In the genomic region with DNA sequence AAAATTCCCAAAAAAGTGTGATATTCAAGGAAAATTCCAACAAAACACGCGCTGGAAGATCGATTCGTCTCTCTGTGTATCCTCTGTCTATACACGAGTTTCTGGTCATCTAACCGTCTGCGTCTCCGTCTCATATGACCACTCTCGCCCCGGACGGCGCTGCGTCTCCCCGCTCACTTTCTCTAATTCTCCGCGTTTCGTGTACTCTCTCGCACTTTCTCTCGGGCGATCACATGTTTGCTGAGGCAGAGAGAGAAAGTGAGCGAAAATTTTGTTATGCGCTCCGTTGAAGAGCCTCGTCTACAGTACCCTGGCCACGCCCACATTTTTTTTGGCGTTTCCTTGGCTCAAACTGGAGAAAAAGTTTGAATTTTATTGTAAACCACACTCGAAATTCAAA, we compare ENCODE assay signal across 4 worm cellular contexts.
TF ChIP-seq lines count a peak whose summit lies in the region.

No protein-coding gene starts in this region.

TF ChIP-seq in whole organism, L2 larva, 48 proteins besides CTCF, POLR2A, EP300 and RAD21 (continues in another document):
- TF ChIP-seq gmeb-1 (tag; optimal IDR thresholded peaks at IDR 0.05; lab: Kevin White, UChicago): peak; percentile 88
- TF ChIP-seq nhr-11 (tag; optimal IDR thresholded peaks at IDR 0.05; lab: Kevin White, UChicago): no peak
- TF ChIP-seq ceh-82 (tag; optimal IDR thresholded peaks at IDR 0.05; lab: Kevin White, UChicago): peak; percentile 71
- peak; percentile 16 for TF ChIP-seq ceh-16 (tag; optimal IDR thresholded peaks at IDR 0.05; lab: Kevin White, UChicago)
- TF ChIP-seq nhr-6 (tag; optimal IDR thresholded peaks at IDR 0.05; lab: Kevin White, UChicago): peak; percentile 72
- TF ChIP-seq sma-9 (GFP tag; optimal IDR thresholded peaks at IDR 0.05; lab: Kevin White, UChicago): peak; percentile 88
- TF ChIP-seq sma-9 (tag; optimal IDR thresholded peaks at IDR 0.05; lab: Kevin White, UChicago): no peak
- TF ChIP-seq egl-27 (tag; optimal IDR thresholded peaks at IDR 0.05; lab: Kevin White, UChicago): peak; percentile 82
- TF ChIP-seq lin-13 (GFP tag; optimal IDR thresholded peaks at IDR 0.05; lab: Kevin White, UChicago): peak; percentile 81
- peak; percentile 95 for TF ChIP-seq blmp-1 (tag; optimal IDR thresholded peaks at IDR 0.05; lab: Kevin White, UChicago; ENCODE audit: insufficient read depth)
- TF ChIP-seq ztf-1 (GFP tag; conservative IDR thresholded peaks at IDR 0.05; lab: Robert Waterston, UW): no peak
- peak; percentile 92 for TF ChIP-seq crh-2 (tag; optimal IDR thresholded peaks at IDR 0.05; lab: Kevin White, UChicago)
- TF ChIP-seq mdl-1 (tag; optimal IDR thresholded peaks at IDR 0.05; lab: Kevin White, UChicago): peak; percentile 75 to 93
- peak; percentile 79 for TF ChIP-seq mab-5 (tag; optimal IDR thresholded peaks at IDR 0.05; lab: Kevin White, UChicago)
- no peak for TF ChIP-seq skn-1 (tag; optimal IDR thresholded peaks at IDR 0.05; lab: Kevin White, UChicago)
- no peak for TF ChIP-seq peb-1 (tag; optimal IDR thresholded peaks at IDR 0.05; lab: Kevin White, UChicago)
- TF ChIP-seq ztf-4 (tag; optimal IDR thresholded peaks at IDR 0.05; lab: Kevin White, UChicago): peak; percentile 81
- TF ChIP-seq fos-1 (tag; optimal IDR thresholded peaks at IDR 0.05; lab: Kevin White, UChicago): peak; percentile 68
- TF ChIP-seq Y55F3AM.14 (GFP tag; optimal IDR thresholded peaks at IDR 0.05; lab: Kevin White, UChicago): peak; percentile 70
- no peak for TF ChIP-seq elt-3 (tag; optimal IDR thresholded peaks at IDR 0.05; lab: Kevin White, UChicago)
- peak; percentile 86 for TF ChIP-seq lin-11 (tag; optimal IDR thresholded peaks at IDR 0.05; lab: Kevin White, UChicago)
- TF ChIP-seq mbf-1 (tag; optimal IDR thresholded peaks at IDR 0.05; lab: Kevin White, UChicago): no peak

TF ChIP-seq in whole organism, L4 larva, 104 proteins besides CTCF, POLR2A, EP300 and RAD21 (continues in another document):
- peak; percentile 91 for TF ChIP-seq mep-1 (tag; optimal IDR thresholded peaks at IDR 0.05; lab: Kevin White, UChicago)
- TF ChIP-seq nhr-41 (GFP tag; IDR thresholded peaks at IDR 0.05; lab: Robert Waterston, UW): peak; percentile 43; the same call in 1 of the 2 replicates
- no peak for TF ChIP-seq lim-7 (GFP tag; IDR thresholded peaks at IDR 0.05; lab: Robert Waterston, UW)
- TF ChIP-seq lir-3 (tag; optimal IDR thresholded peaks at IDR 0.05; lab: Kevin White, UChicago): no peak
- peak; percentile 49 for TF ChIP-seq F10B5.3 (tag; optimal IDR thresholded peaks at IDR 0.05; lab: Kevin White, UChicago)
- TF ChIP-seq aha-1 (tag; lab: Kevin White, UChicago): peak; percentile 99
- peak; percentile 60 for TF ChIP-seq nhr-77 (tag; optimal IDR thresholded peaks at IDR 0.05; lab: Kevin White, UChicago)
- TF ChIP-seq madf-9 (GFP tag; conservative IDR thresholded peaks at IDR 0.05; lab: Robert Waterston, UW): peak; percentile 72
- no peak for TF ChIP-seq ceh-82 (tag; optimal IDR thresholded peaks at IDR 0.05; lab: Kevin White, UChicago)
- no peak for TF ChIP-seq zip-11 (GFP tag; IDR thresholded peaks at IDR 0.05; lab: Robert Waterston, UW)
- peak; percentile 37 for TF ChIP-seq nhr-25 (tag; optimal IDR thresholded peaks at IDR 0.05; lab: Kevin White, UChicago; ENCODE audit: borderline replicate concordance, insufficient read depth)
- TF ChIP-seq unc-130 (GFP tag; optimal IDR thresholded peaks at IDR 0.05; lab: Kevin White, UChicago): no peak
- TF ChIP-seq R02D3.7 (tag; optimal IDR thresholded peaks at IDR 0.05; lab: Kevin White, UChicago): no peak
- peak; percentile 84 for TF ChIP-seq pha-4 (GFP tag; IDR thresholded peaks at IDR 0.05; lab: Robert Waterston, UW)
- TF ChIP-seq pha-4 (tag; optimal IDR thresholded peaks at IDR 0.05; lab: Kevin White, UChicago): no peak
- TF ChIP-seq Y105C5A.15 (GFP tag; IDR thresholded peaks at IDR 0.05; lab: Robert Waterston, UW): no peak
- peak; percentile 67; the same call in 1 of the 2 replicates for TF ChIP-seq lin-1 (GFP tag; IDR thresholded peaks at IDR 0.05; lab: Robert Waterston, UW)
- peak; percentile 68; the same call in 1 of the 2 replicates for TF ChIP-seq arid-1 (GFP tag; conservative IDR thresholded peaks at IDR 0.05; lab: Robert Waterston, UW)
- TF ChIP-seq Y5F2A.4 (GFP tag; optimal IDR thresholded peaks at IDR 0.05; lab: Kevin White, UChicago): no peak
- TF ChIP-seq nhr-76 (tag; optimal IDR thresholded peaks at IDR 0.05; lab: Kevin White, UChicago): no peak
- TF ChIP-seq set-16 (GFP tag; IDR thresholded peaks at IDR 0.05; lab: Robert Waterston, UW): peak; percentile 86
- peak; percentile 85 for TF ChIP-seq T20F7.1 (GFP tag; optimal IDR thresholded peaks at IDR 0.05; lab: Kevin White, UChicago)

TF ChIP-seq in whole organism, late embryonic, 69 proteins besides CTCF, POLR2A, EP300 and RAD21:
- TF ChIP-seq tbx-2 (tag; optimal IDR thresholded peaks at IDR 0.05; lab: Kevin White, UChicago): peak; percentile 56
- TF ChIP-seq unc-55 (GFP tag; optimal IDR thresholded peaks at IDR 0.05; lab: Kevin White, UChicago): peak; percentile 47
- TF ChIP-seq ceh-48 (tag; optimal IDR thresholded peaks at IDR 0.05; lab: Kevin White, UChicago): peak; percentile 10
- peak; percentile 78 for TF ChIP-seq ceh-31 (tag; optimal IDR thresholded peaks at IDR 0.05; lab: Kevin White, UChicago)
- no peak for TF ChIP-seq lim-6 (tag; optimal IDR thresholded peaks at IDR 0.05; lab: Kevin White, UChicago)
- peak; percentile 43 for TF ChIP-seq hlh-8 (tag; optimal IDR thresholded peaks at IDR 0.05; lab: Kevin White, UChicago)
- peak; percentile 77 for TF ChIP-seq ceh-18 (tag; optimal IDR thresholded peaks at IDR 0.05; lab: Kevin White, UChicago)
- peak; percentile 85 for TF ChIP-seq nfya-1 (tag; optimal IDR thresholded peaks at IDR 0.05; lab: Kevin White, UChicago)
- TF ChIP-seq ceh-34 (tag; optimal IDR thresholded peaks at IDR 0.05; lab: Kevin White, UChicago): peak; percentile 79
- peak; percentile 5 for TF ChIP-seq pqm-1 (tag; optimal IDR thresholded peaks at IDR 0.05; lab: Kevin White, UChicago)
- TF ChIP-seq rnt-1 (tag; optimal IDR thresholded peaks at IDR 0.05; lab: Kevin White, UChicago): peak; percentile 65
- TF ChIP-seq hlh-30 (tag; optimal IDR thresholded peaks at IDR 0.05; lab: Kevin White, UChicago; ENCODE audit: insufficient read depth): peak; percentile 99
- no peak for TF ChIP-seq nhr-232 (tag; optimal IDR thresholded peaks at IDR 0.05; lab: Kevin White, UChicago)
- peak; percentile 88 for TF ChIP-seq unc-42 (tag; optimal IDR thresholded peaks at IDR 0.05; lab: Kevin White, UChicago)
- TF ChIP-seq fax-1 (tag; optimal IDR thresholded peaks at IDR 0.05; lab: Kevin White, UChicago): no peak
- TF ChIP-seq ceh-2 (tag; optimal IDR thresholded peaks at IDR 0.05; lab: Kevin White, UChicago): peak; percentile 44
- peak; percentile 37 for TF ChIP-seq C08G9.2 (tag; optimal IDR thresholded peaks at IDR 0.05; lab: Kevin White, UChicago)
- no peak for TF ChIP-seq C38D4.7 (GFP tag; optimal IDR thresholded peaks at IDR 0.05; lab: Kevin White, UChicago)
TF ChIP-seq in whole organism, late embryonic: peak in this region for 14.

TF ChIP-seq in whole organism, mixed stage, embryonic, 35 proteins besides CTCF, POLR2A, EP300 and RAD21:
- TF ChIP-seq snpc-4 (tag; optimal IDR thresholded peaks at IDR 0.05; lab: Kevin White, UChicago): no peak
- TF ChIP-seq blmp-1 (tag; optimal IDR thresholded peaks at IDR 0.05; lab: Kevin White, UChicago): peak; percentile 95
- TF ChIP-seq hlh-1 (tag; optimal IDR thresholded peaks at IDR 0.05; lab: Kevin White, UChicago): peak; percentile 70
- TF ChIP-seq pha-4 (tag; optimal IDR thresholded peaks at IDR 0.05; lab: Kevin White, UChicago): peak; percentile 52
- TF ChIP-seq nhr-237 (tag; optimal IDR thresholded peaks at IDR 0.05; lab: Kevin White, UChicago): peak; percentile 29
- TF ChIP-seq mep-1 (tag; optimal IDR thresholded peaks at IDR 0.05; lab: Kevin White, UChicago): peak; percentile 51
- no peak for TF ChIP-seq nhr-76 (tag; optimal IDR thresholded peaks at IDR 0.05; lab: Kevin White, UChicago)
- peak; percentile 68 for TF ChIP-seq ham-2 (GFP tag; optimal IDR thresholded peaks at IDR 0.05; lab: Kevin White, UChicago)
- TF ChIP-seq ces-1 (GFP tag; optimal IDR thresholded peaks at IDR 0.05; lab: Kevin White, UChicago): peak; percentile 78
- peak; percentile 82 for TF ChIP-seq lsy-2 (tag; optimal IDR thresholded peaks at IDR 0.05; lab: Kevin White, UChicago)
- TF ChIP-seq drap-1 (GFP tag; optimal IDR thresholded peaks at IDR 0.05; lab: Kevin White, UChicago): peak; percentile 2
- TF ChIP-seq nhr-2 (tag; optimal IDR thresholded peaks at IDR 0.05; lab: Kevin White, UChicago): no peak
